Worm (Caenorhabditis elegans) whole organism, L1 larva: ENCODE data around the gene F16H6.9.

Source experiments
- F16B12.6 ChIP-seq: fragments of 150-350 bp; optimal IDR thresholded peaks from 2 replicates; lab custom pipeline; 2014; ENCODE audit warnings: missing biosample characterization, missing genetic modification characterization
- aly-2 ChIP-seq: fragments of 150-350 bp; optimal IDR thresholded peaks from 2 replicates; lab custom pipeline; 2014; ENCODE audit warnings: missing biosample characterization, missing genetic modification characterization
- blmp-1 ChIP-seq: fragments of 150-350 bp; optimal IDR thresholded peaks from 2 replicates; lab custom pipeline; 2014; ENCODE audit warnings: missing biosample characterization, missing genetic modification characterization
- ceh-63 ChIP-seq: fragments of 200-800 bp; sonication (Bioruptor generic); optimal IDR thresholded peaks from 2 replicates; lab custom pipeline; 2018; ENCODE audit warnings: mild to moderate bottlenecking, missing genetic modification characterization, missing compliant biosample characterization
- ceh-8 ChIP-seq: fragments of 200-800 bp; sonication (Bioruptor generic); optimal IDR thresholded peaks from 2 replicates; lab custom pipeline; 2018; ENCODE audit warnings: mild to moderate bottlenecking, missing genetic modification characterization, moderate library complexity, missing compliant biosample characterization
- ceh-82 ChIP-seq, 3 experiments: fragments of 150-350 bp in 1 of 3; sonication (generic microtip) in 2 of 3; optimal IDR thresholded peaks; 2 replicates each; lab custom pipeline; 2014 to 2017; ENCODE audit warnings: missing biosample characterization in 3 of 3, missing genetic modification characterization in 3 of 3
- ceh-88 ChIP-seq: fragments of 200-800 bp; sonication (Bioruptor generic); IDR thresholded peaks from 2 replicates; pipeline ENCODE4 v1.3.6; 2022; ENCODE audit warnings: missing genetic modification characterization, missing compliant biosample characterization
- dpl-1 ChIP-seq, 3 experiments: fragments of 150-350 bp in 2 of 3; sonication (generic microtip) in 1 of 3; optimal IDR thresholded peaks; 2 replicates each; lab custom pipeline; 2014 to 2017; ENCODE audit warnings: missing biosample characterization in 3 of 3, missing genetic modification characterization in 3 of 3, missing genetic modification reagents in 3 of 3
- efl-1 ChIP-seq, 4 experiments: fragments of 150-350 bp; optimal IDR thresholded peaks in 3 of 4; peaks in 1 of 4; 1 replicate in 1 of 4; 2 replicates in 3 of 4; lab custom pipeline; 2014; ENCODE audit warnings: missing biosample characterization in 2 of 4, missing genetic modification characterization in 2 of 4, missing genetic modification reagents in 2 of 4
- efl-3 ChIP-seq: fragments of 200-800 bp; sonication (Bioruptor generic); optimal IDR thresholded peaks from 2 replicates; lab custom pipeline; 2018; ENCODE audit warnings: mild to moderate bottlenecking, missing genetic modification characterization, missing compliant biosample characterization
- elt-2 ChIP-seq: sonication (generic microtip); optimal IDR thresholded peaks from 2 replicates; lab custom pipeline; 2016; ENCODE audit warnings: missing genetic modification characterization, mild to moderate bottlenecking, inconsistent platforms, missing compliant biosample characterization, missing genetic modification reagents
- fkh-4 ChIP-seq: sonication (generic microtip); optimal IDR thresholded peaks from 2 replicates; lab custom pipeline; 2016; ENCODE audit warnings: missing compliant biosample characterization, missing genetic modification characterization, borderline replicate concordance
- fkh-8 ChIP-seq: sonication (generic microtip); optimal IDR thresholded peaks from 2 replicates; lab custom pipeline; 2016; ENCODE audit warnings: mild to moderate bottlenecking, missing genetic modification characterization, missing compliant biosample characterization
- jun-1 ChIP-seq: fragments of 150-350 bp; optimal IDR thresholded peaks from 2 replicates; lab custom pipeline; 2014; ENCODE audit warnings: missing biosample characterization, missing genetic modification reagents, missing genetic modification characterization
- lin-13 ChIP-seq: fragments of 150-350 bp; optimal IDR thresholded peaks from 2 replicates; lab custom pipeline; 2014; ENCODE audit warnings: missing biosample characterization, missing genetic modification reagents, missing genetic modification characterization
- lin-14 ChIP-seq: fragments of 200-800 bp; sonication (Bioruptor generic); optimal IDR thresholded peaks from 2 replicates; lab custom pipeline; 2018; ENCODE audit warnings: mild to moderate bottlenecking, missing genetic modification characterization, moderate library complexity, missing compliant biosample characterization
- lin-15B ChIP-seq: fragments of 150-350 bp; sonication (generic microtip); optimal IDR thresholded peaks from 3 replicates; lab custom pipeline; 2014; ENCODE audit warnings: missing biosample characterization, missing genetic modification characterization
- lsy-2 ChIP-seq, 2 experiments: fragments of 150-350 bp; optimal IDR thresholded peaks; 2 replicates each; lab custom pipeline; 2014; ENCODE audit warnings: missing biosample characterization in 2 of 2, missing genetic modification characterization in 2 of 2
- nhr-12 ChIP-seq: sonication (generic microtip); optimal IDR thresholded peaks from 2 replicates; lab custom pipeline; 2017; ENCODE audit warnings: missing biosample characterization, missing genetic modification characterization
- nhr-19 ChIP-seq: fragments of 200-800 bp; sonication (Bioruptor generic); conservative IDR thresholded peaks from 2 replicates; pipeline ENCODE4 v1.3.6; 2022; ENCODE audit warnings: missing genetic modification characterization, missing compliant biosample characterization
- nhr-20 ChIP-seq: sonication (generic microtip); optimal IDR thresholded peaks from 2 replicates; lab custom pipeline; 2016; ENCODE audit warnings: mild to moderate bottlenecking, missing genetic modification characterization, missing compliant biosample characterization
- nhr-237 ChIP-seq: fragments of 150-350 bp; optimal IDR thresholded peaks from 2 replicates; lab custom pipeline; 2014; ENCODE audit warnings: missing biosample characterization, missing genetic modification characterization
- nhr-28 ChIP-seq: fragments of 150-350 bp; optimal IDR thresholded peaks from 2 replicates; lab custom pipeline; 2014; ENCODE audit warnings: missing biosample characterization, missing genetic modification characterization
- nhr-71 ChIP-seq: sonication (generic microtip); optimal IDR thresholded peaks from 2 replicates; lab custom pipeline; 2016; ENCODE audit warnings: mild to moderate bottlenecking, missing genetic modification characterization, moderate library complexity, missing compliant biosample characterization
- nhr-77 ChIP-seq: fragments of 150-350 bp; optimal IDR thresholded peaks from 2 replicates; lab custom pipeline; 2014; ENCODE audit warnings: missing biosample characterization, missing genetic modification characterization
- nhr-84 ChIP-seq: sonication (generic microtip); optimal IDR thresholded peaks from 2 replicates; lab custom pipeline; 2017; ENCODE audit warnings: missing biosample characterization, missing genetic modification characterization
- nhr-85 ChIP-seq: sonication (generic microtip); peaks from one replicate; lab custom pipeline; 2016; ENCODE audit warnings: missing genetic modification characterization, inconsistent platforms, missing compliant biosample characterization
- pag-3 ChIP-seq: sonication (generic microtip); optimal IDR thresholded peaks from 2 replicates; lab custom pipeline; 2017; ENCODE audit warnings: missing genetic modification characterization, mild to moderate bottlenecking, missing compliant biosample characterization, antibody characterized with exemption, borderline replicate concordance; ENCODE audit not compliant: insufficient read depth
- pax-3 ChIP-seq: fragments of 200-800 bp; sonication (Bioruptor generic); optimal IDR thresholded peaks from 2 replicates; lab custom pipeline; 2018; ENCODE audit warnings: mild to moderate bottlenecking, missing genetic modification characterization, moderate library complexity, missing compliant biosample characterization
- pqm-1 ChIP-seq: sonication (generic microtip); optimal IDR thresholded peaks from 3 replicates; lab custom pipeline; 2017; ENCODE audit warnings: missing biosample characterization, missing genetic modification characterization
- sox-4 ChIP-seq: sonication (generic microtip); optimal IDR thresholded peaks from 2 replicates; lab custom pipeline; 2016; ENCODE audit warnings: missing genetic modification characterization, missing compliant biosample characterization
- sptf-1 ChIP-seq: fragments of 150-350 bp; optimal IDR thresholded peaks from 2 replicates; lab custom pipeline; 2014; ENCODE audit warnings: missing biosample characterization, missing genetic modification characterization
- swsn-7 ChIP-seq: sonication (generic microtip); optimal IDR thresholded peaks from 2 replicates; lab custom pipeline; 2016; ENCODE audit warnings: missing genetic modification characterization, missing compliant biosample characterization
- tlp-1 ChIP-seq: fragments of 150-350 bp; optimal IDR thresholded peaks from 2 replicates; lab custom pipeline; 2014; ENCODE audit warnings: missing biosample characterization, missing genetic modification characterization
- unc-62 ChIP-seq: fragments of 150-350 bp; optimal IDR thresholded peaks from 2 replicates; lab custom pipeline; 2014; ENCODE audit warnings: missing biosample characterization, missing genetic modification reagents, missing genetic modification characterization
- unc-86 ChIP-seq: sonication (generic microtip); optimal IDR thresholded peaks from 2 replicates; lab custom pipeline; 2016; ENCODE audit warnings: missing genetic modification characterization, missing compliant biosample characterization
- unc-98 ChIP-seq: fragments of 200-800 bp; sonication (Bioruptor generic); IDR thresholded peaks from 2 replicates; pipeline ENCODE4 v1.3.6; 2022; ENCODE audit warnings: missing genetic modification characterization, missing compliant biosample characterization
- zip-4 ChIP-seq: fragments of 200-800 bp; sonication (Bioruptor generic); optimal IDR thresholded peaks from 2 replicates; lab custom pipeline; 2018; ENCODE audit warnings: mild to moderate bottlenecking, missing genetic modification characterization, moderate library complexity, missing compliant biosample characterization

F16H6.9 gene

DNA sequence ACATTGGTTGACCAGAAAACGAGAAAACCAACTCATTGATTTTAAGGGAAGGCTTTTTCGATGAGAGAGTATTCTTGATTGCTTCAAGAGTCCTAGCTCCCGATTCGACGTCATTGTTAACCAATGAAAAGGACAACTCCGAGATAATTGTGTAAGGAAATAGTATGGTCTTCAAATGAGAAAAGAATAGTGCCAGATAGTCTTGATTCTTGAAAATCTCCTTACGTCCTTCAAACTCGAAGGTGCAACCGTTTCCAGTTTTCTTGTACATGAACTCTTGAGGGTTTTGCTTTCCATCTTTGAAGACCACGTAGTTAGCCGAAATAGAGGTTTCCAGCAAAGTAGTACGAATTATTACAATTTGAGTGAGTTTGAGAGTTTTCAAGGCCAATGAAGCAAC, 26.3 kb downstream of the F16H6.9 start:
- no peak for TF ChIP-seq ceh-88 (GFP tag; lab: Robert Waterston, UW)
- TF ChIP-seq dpl-1 (GFP tag; optimal IDR thresholded peaks at IDR 0.05; lab: Kevin White, UChicago): no peak
- no peak for TF ChIP-seq nhr-19 (GFP tag; lab: Robert Waterston, UW)
- no peak for TF ChIP-seq ceh-82 (tag; optimal IDR thresholded peaks at IDR 0.05; lab: Kevin White, UChicago)
- no peak for TF ChIP-seq blmp-1 (tag; lab: Kevin White, UChicago)
- no peak for TF ChIP-seq nhr-28 (tag; lab: Kevin White, UChicago)
- TF ChIP-seq nhr-12 (tag; lab: Kevin White, UChicago): no peak
- TF ChIP-seq, all 84 proteins: peak for 0

DNA sequence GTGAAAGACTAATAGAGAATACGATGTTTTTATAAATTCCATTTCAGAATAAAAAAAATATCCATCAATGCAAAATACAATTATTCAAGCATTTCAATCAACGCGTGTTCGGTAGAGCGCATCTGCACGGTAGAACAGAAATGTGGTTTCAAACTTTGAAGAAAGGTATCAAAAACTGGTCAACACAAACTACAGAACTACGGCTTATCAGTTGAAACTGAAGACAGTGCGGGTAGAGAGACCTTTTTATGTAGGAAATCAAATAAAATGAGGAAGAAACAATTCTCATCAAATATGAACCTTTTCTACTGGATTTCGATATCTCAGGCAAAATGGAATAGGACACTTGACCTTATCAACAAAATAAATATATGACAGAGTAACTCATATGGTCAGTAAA, 27.5 kb downstream of the F16H6.9 start:
- no peak for TF ChIP-seq nhr-237 (tag; lab: Kevin White, UChicago)
- TF ChIP-seq unc-62 (GFP tag; lab: Kevin White, UChicago): no peak
- no peak for TF ChIP-seq nhr-77 (tag; lab: Kevin White, UChicago)
- TF ChIP-seq elt-2 (tag; lab: Kevin White, UChicago): peak; percentile 49
- TF ChIP-seq efl-1 (optimal IDR thresholded peaks at IDR 0.05; lab: Kevin White, UChicago): no peak
- TF ChIP-seq efl-1 (GFP tag; optimal IDR thresholded peaks at IDR 0.05 in 1 of 2; lab: Kevin White, UChicago): no peak
- TF ChIP-seq unc-86 (tag; lab: Kevin White, UChicago): no peak
- no peak for TF ChIP-seq nhr-84 (tag; lab: Kevin White, UChicago)
- TF ChIP-seq, all 84 proteins: peak for 1

ce11 chrV:18246077-18246476, 29.2 kb downstream of the F16H6.9 start:
- peak; percentile 92 for TF ChIP-seq elt-2 (tag; lab: Kevin White, UChicago)
- TF ChIP-seq nhr-28 (tag; lab: Kevin White, UChicago): no peak
- TF ChIP-seq sox-4 (tag; lab: Kevin White, UChicago): no peak
- peak; percentile 8 for TF ChIP-seq tlp-1 (tag; lab: Kevin White, UChicago)
- no peak for TF ChIP-seq zip-4
- TF ChIP-seq pax-3 (tag; lab: Kevin White, UChicago): no peak
- TF ChIP-seq jun-1 (tag; lab: Kevin White, UChicago): no peak
- TF ChIP-seq aly-2 (tag; lab: Kevin White, UChicago): no peak
- peak; percentile 4 for TF ChIP-seq lin-14
- peak; percentile 9 for TF ChIP-seq pqm-1 (tag; lab: Kevin White, UChicago)

ce11 chrV:18252239-18252638, 35.4 kb downstream of the F16H6.9 start, which contains the start of gene R10E8.1:
R10E8.1 (minus strand) TSS chrV:18252416.
- TF ChIP-seq elt-2 (tag; lab: Kevin White, UChicago): peak; percentile 18
- TF ChIP-seq F16B12.6 (tag; lab: Kevin White, UChicago): no peak

DNA sequence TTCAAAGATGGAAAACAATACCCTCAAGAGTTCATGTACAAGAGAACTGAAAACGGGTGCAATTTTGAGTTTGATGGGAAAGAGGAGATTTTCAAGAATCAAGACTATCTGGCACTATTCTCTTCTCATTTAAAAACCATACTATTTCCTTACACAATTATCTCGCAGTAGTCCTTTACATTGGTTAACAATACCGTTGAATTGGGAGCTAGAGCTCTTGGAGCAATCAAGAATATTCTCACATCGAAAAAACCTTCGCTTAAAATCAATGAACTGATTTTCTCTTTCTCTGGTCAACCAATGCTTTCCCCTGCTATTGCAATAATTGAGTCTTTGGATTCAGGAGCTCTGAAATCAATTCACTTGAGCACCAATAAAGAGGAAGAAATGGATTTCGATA, 36.6 kb downstream of the F16H6.9 start, which contains the start of gene R10E8.2:
TSS of gene R10E8.2 (plus strand) at position 301 of the 400 bp plus-strand sequence.
- TF ChIP-seq sox-4 (tag; lab: Kevin White, UChicago): no peak
- no peak for TF ChIP-seq unc-62 (GFP tag; lab: Kevin White, UChicago)
- TF ChIP-seq ceh-88 (GFP tag; lab: Robert Waterston, UW): no peak
- TF ChIP-seq zip-4: no peak
- TF ChIP-seq tlp-1 (tag; lab: Kevin White, UChicago): no peak
- TF ChIP-seq, all 84 proteins: peak for 0

- TF ChIP-seq nhr-85 (tag; lab: Kevin White, UChicago) (no peak), pag-3 (tag; lab: Kevin White, UChicago) (no peak), unc-98 (GFP tag; lab: Robert Waterston, UW) (no peak), efl-3 (GFP tag; lab: Kevin White, UChicago) (no peak), lsy-2 (tag; optimal IDR thresholded peaks at IDR 0.05; lab: Kevin White, UChicago) (no peak), fkh-8 (tag; lab: Kevin White, UChicago) (no peak), nhr-84 (tag; lab: Kevin White, UChicago) (no peak), swsn-7 (no peak), ceh-82 (tag; optimal IDR thresholded peaks at IDR 0.05; lab: Kevin White, UChicago) (no peak), ceh-63 (GFP tag; lab: Kevin White, UChicago) (no peak), zip-4 (no peak), lin-14 (no peak), ceh-8 (no peak), lin-15B (tag; lab: Kevin White, UChicago) (no peak), fkh-4 (tag; lab: Kevin White, UChicago) (no peak), nhr-20 (no peak), sptf-1 (tag; lab: Kevin White, UChicago) (no peak), nhr-71 (tag; lab: Kevin White, UChicago) (no peak), aly-2 (tag; lab: Kevin White, UChicago) (no peak), lin-13 (GFP tag; lab: Kevin White, UChicago) (no peak)
- TF ChIP-seq, all 84 proteins: peak for 0
These were observed 37.6 kb downstream of the F16H6.9 start, which contains the start of gene R10E8.5 for ce11 chrV:18254483-18254882. R10E8.5 (plus strand) TSS chrV:18254783.
